Fruit fly (Drosophila melanogaster) whole organism, prepupa: ENCODE results near the gene Atat.

Experiments used
- CG10631 ChIP-seq: fragments of 200-800 bp; sonication (Bioruptor generic); optimal IDR thresholded peaks from 2 replicates; lab custom pipeline; 2016; ENCODE audit warnings: missing biosample characterization, missing genetic modification characterization
- CG10669 ChIP-seq: fragments of 200-800 bp; sonication (Bioruptor generic); optimal IDR thresholded peaks from 3 replicates; lab custom pipeline; 2018; ENCODE audit warnings: missing biosample characterization, mild to moderate bottlenecking, missing genetic modification characterization, moderate library complexity
- CG11294 ChIP-seq: fragments of 200-800 bp; sonication (Bioruptor generic); IDR thresholded peaks from 2 replicates; pipeline ENCODE4 v1.3.6; 2022; ENCODE audit warnings: missing biosample characterization, missing genetic modification characterization
- CG11762 ChIP-seq: fragments of 200-800 bp; sonication (Bioruptor generic); optimal IDR thresholded peaks from 3 replicates; lab custom pipeline; 2016; ENCODE audit warnings: missing biosample characterization, missing genetic modification characterization; ENCODE audit not compliant: insufficient read depth
- CG11902 ChIP-seq: fragments of 200-800 bp; sonication (Bioruptor generic); optimal IDR thresholded peaks from 3 replicates; lab custom pipeline; 2016; ENCODE audit warnings: missing biosample characterization, missing genetic modification characterization
- CG15336 ChIP-seq: fragments of 200-800 bp; sonication (Bioruptor generic); IDR thresholded peaks from 2 replicates; pipeline ENCODE4 v1.3.6; 2022; ENCODE audit warnings: missing biosample characterization, missing genetic modification characterization
- CG1621 ChIP-seq: fragments of 200-800 bp; sonication (Bioruptor generic); optimal IDR thresholded peaks from 3 replicates; lab custom pipeline; 2018; ENCODE audit warnings: missing biosample characterization, mild to moderate bottlenecking, missing genetic modification characterization
- CG16779 ChIP-seq: fragments of 200-800 bp; sonication (Bioruptor generic); optimal IDR thresholded peaks from 3 replicates; lab custom pipeline; 2017; ENCODE audit warnings: missing biosample characterization, mild to moderate bottlenecking, missing genetic modification characterization
- CG31627 ChIP-seq: fragments of 200-800 bp; sonication (Bioruptor generic); optimal IDR thresholded peaks from 3 replicates; lab custom pipeline; 2016; ENCODE audit warnings: missing biosample characterization, missing genetic modification characterization
- CG32006 ChIP-seq: fragments of 200-800 bp; sonication (Bioruptor generic); optimal IDR thresholded peaks from 3 replicates; lab custom pipeline; 2017; ENCODE audit warnings: missing biosample characterization, mild to moderate bottlenecking, missing genetic modification characterization
- CG34406 ChIP-seq: fragments of 200-800 bp; sonication (Bioruptor generic); optimal IDR thresholded peaks from 3 replicates; lab custom pipeline; 2016; ENCODE audit warnings: missing biosample characterization, missing genetic modification characterization
- CG3919 ChIP-seq: fragments of 200-800 bp; sonication (Bioruptor generic); optimal IDR thresholded peaks from 3 replicates; lab custom pipeline; 2016; ENCODE audit warnings: missing biosample characterization, missing genetic modification characterization
- CG4318 ChIP-seq: fragments of 200-800 bp; sonication (Bioruptor generic); optimal IDR thresholded peaks from 3 replicates; lab custom pipeline; 2017; ENCODE audit warnings: missing biosample characterization, mild to moderate bottlenecking, missing genetic modification characterization
- CG6276 ChIP-seq: fragments of 200-800 bp; sonication (Bioruptor generic); optimal IDR thresholded peaks from 2 replicates; lab custom pipeline; 2017; ENCODE audit warnings: missing biosample characterization, mild to moderate bottlenecking, missing genetic modification characterization
- CG6792 ChIP-seq: fragments of 200-800 bp; sonication (Bioruptor generic); optimal IDR thresholded peaks from 3 replicates; lab custom pipeline; 2016; ENCODE audit warnings: missing biosample characterization, missing genetic modification characterization
- CG6808 ChIP-seq: fragments of 200-800 bp; sonication (Bioruptor generic); optimal IDR thresholded peaks from 3 replicates; lab custom pipeline; 2017; ENCODE audit warnings: missing biosample characterization, missing genetic modification characterization, mild to moderate bottlenecking, moderate library complexity, missing genetic modification reagents
- CG6854 ChIP-seq: fragments of 200-800 bp; sonication (Bioruptor generic); optimal IDR thresholded peaks from 2 replicates; lab custom pipeline; 2017; ENCODE audit warnings: missing biosample characterization, mild to moderate bottlenecking, missing genetic modification characterization
- CG7368 ChIP-seq: fragments of 200-800 bp; sonication (Bioruptor generic); optimal IDR thresholded peaks from 3 replicates; lab custom pipeline; 2016; ENCODE audit warnings: missing biosample characterization, missing genetic modification characterization
- CG8319 ChIP-seq: fragments of 200-800 bp; sonication (Bioruptor generic); optimal IDR thresholded peaks from 3 replicates; lab custom pipeline; 2016; ENCODE audit warnings: missing biosample characterization, missing genetic modification characterization
- CG9139 ChIP-seq: fragments of 200-800 bp; sonication (Bioruptor generic); optimal IDR thresholded peaks from 3 replicates; lab custom pipeline; 2017; ENCODE audit warnings: missing biosample characterization, mild to moderate bottlenecking, missing genetic modification characterization
- Eip93F ChIP-seq: fragments of 200-800 bp; sonication (Bioruptor generic); optimal IDR thresholded peaks from 2 replicates; lab custom pipeline; 2016; ENCODE audit warnings: missing biosample characterization, mild to moderate bottlenecking, missing genetic modification characterization
- Ets21C ChIP-seq: fragments of 200-800 bp; sonication (Bioruptor generic); optimal IDR thresholded peaks from 3 replicates; lab custom pipeline; 2016; ENCODE audit warnings: missing biosample characterization, missing genetic modification characterization
- Gug ChIP-seq: fragments of 200-800 bp; sonication (Bioruptor generic); IDR thresholded peaks from 2 replicates; pipeline ENCODE4 v1.3.6; 2022; ENCODE audit warnings: missing biosample characterization, missing genetic modification characterization
- Hr38 ChIP-seq: sonication (Bioruptor generic); optimal IDR thresholded peaks from 2 replicates; lab custom pipeline; 2016; ENCODE audit warnings: missing biosample characterization, missing genetic modification characterization
- Hr39 ChIP-seq: fragments of 200-800 bp; sonication (Bioruptor generic); optimal IDR thresholded peaks from 2 replicates; lab custom pipeline; 2016; ENCODE audit warnings: missing biosample characterization, missing genetic modification characterization
- Hr4 ChIP-seq: fragments of 200-800 bp; sonication (Bioruptor generic); optimal IDR thresholded peaks from 3 replicates; lab custom pipeline; 2016; ENCODE audit warnings: missing biosample characterization, missing genetic modification characterization
- Lpt ChIP-seq: fragments of 200-800 bp; sonication (Bioruptor generic); optimal IDR thresholded peaks from 3 replicates; lab custom pipeline; 2016; ENCODE audit warnings: missing biosample characterization, missing genetic modification characterization
- Met ChIP-seq: fragments of 200-800 bp; sonication (Bioruptor generic); optimal IDR thresholded peaks from 3 replicates; lab custom pipeline; 2016; ENCODE audit warnings: missing biosample characterization, missing genetic modification characterization
- OdsH ChIP-seq: fragments of 200-800 bp; sonication (Bioruptor generic); optimal IDR thresholded peaks from 3 replicates; lab custom pipeline; 2016; ENCODE audit warnings: missing biosample characterization, missing genetic modification characterization
- Smox ChIP-seq: fragments of 200-800 bp; sonication (Bioruptor generic); optimal IDR thresholded peaks from 3 replicates; lab custom pipeline; 2016; ENCODE audit warnings: missing biosample characterization, missing genetic modification characterization
- Sox14 ChIP-seq: fragments of 200-800 bp; sonication (Bioruptor generic); optimal IDR thresholded peaks from 3 replicates; lab custom pipeline; 2016; ENCODE audit warnings: missing biosample characterization, missing genetic modification characterization
- Sox15 ChIP-seq: fragments of 200-800 bp; sonication (Bioruptor generic); optimal IDR thresholded peaks from 3 replicates; lab custom pipeline; 2016; ENCODE audit warnings: missing biosample characterization, missing genetic modification characterization
- achi ChIP-seq: fragments of 200-800 bp; sonication (Bioruptor generic); optimal IDR thresholded peaks from 3 replicates; lab custom pipeline; 2016; ENCODE audit warnings: missing biosample characterization, missing genetic modification characterization
- acj6 ChIP-seq: fragments of 200-800 bp; sonication (Bioruptor generic); optimal IDR thresholded peaks from 3 replicates; lab custom pipeline; 2016; ENCODE audit warnings: missing biosample characterization, missing genetic modification characterization
- cyc ChIP-seq: fragments of 200-800 bp; sonication (Bioruptor generic); optimal IDR thresholded peaks from 3 replicates; lab custom pipeline; 2016; ENCODE audit warnings: missing biosample characterization, missing genetic modification characterization
- dsx ChIP-seq: fragments of 200-800 bp; optimal IDR thresholded peaks from 3 replicates; lab custom pipeline; 2019; ENCODE audit warnings: missing biosample characterization, mild to moderate bottlenecking, missing genetic modification characterization, moderate library complexity; ENCODE audit not compliant: poor library complexity, severe bottlenecking
- eg ChIP-seq: fragments of 200-800 bp; sonication (Bioruptor generic); IDR thresholded peaks from 3 replicates; pipeline ENCODE4 v1.3.6; 2022; ENCODE audit warnings: missing biosample characterization, missing genetic modification characterization
- esn ChIP-seq: fragments of 200-800 bp; sonication (Bioruptor generic); optimal IDR thresholded peaks from 2 replicates; lab custom pipeline; 2016; ENCODE audit warnings: missing biosample characterization, mild to moderate bottlenecking, missing genetic modification characterization, moderate library complexity
- fd59A ChIP-seq: fragments of 200-800 bp; sonication (Bioruptor generic); optimal IDR thresholded peaks from 2 replicates; lab custom pipeline; 2017; ENCODE audit warnings: missing biosample characterization, mild to moderate bottlenecking, missing genetic modification characterization, missing genetic modification reagents
- fd85E ChIP-seq: fragments of 200-800 bp; sonication (Bioruptor generic); optimal IDR thresholded peaks from 3 replicates; lab custom pipeline; 2016; ENCODE audit warnings: missing biosample characterization, missing genetic modification characterization
- fkh ChIP-seq: fragments of 200-800 bp; sonication (Bioruptor generic); optimal IDR thresholded peaks from 3 replicates; lab custom pipeline; 2017; ENCODE audit warnings: missing biosample characterization, mild to moderate bottlenecking, missing genetic modification characterization, moderate library complexity
- net ChIP-seq: fragments of 200-800 bp; sonication (Bioruptor generic); optimal IDR thresholded peaks from 3 replicates; lab custom pipeline; 2016; ENCODE audit warnings: missing biosample characterization, missing genetic modification characterization
- pdm3 ChIP-seq: fragments of 200-800 bp; sonication (Bioruptor generic); optimal IDR thresholded peaks from 3 replicates; lab custom pipeline; 2016; ENCODE audit warnings: missing biosample characterization, missing genetic modification characterization
- salr ChIP-seq, 2 experiments: fragments of 200-800 bp; sonication (Bioruptor generic); optimal IDR thresholded peaks; 3 replicates each; lab custom pipeline; 2016 to 2018; ENCODE audit warnings: missing biosample characterization in 2 of 2, missing genetic modification characterization in 2 of 2, mild to moderate bottlenecking in 1 of 2
- spab ChIP-seq: fragments of 200-800 bp; sonication (Bioruptor generic); optimal IDR thresholded peaks from 2 replicates; lab custom pipeline; 2017; ENCODE audit warnings: missing biosample characterization, mild to moderate bottlenecking, missing genetic modification characterization, missing genetic modification reagents
- ss ChIP-seq, 2 experiments: fragments of 200-800 bp; sonication (Bioruptor generic); optimal IDR thresholded peaks; 2 replicates in 1 of 2; 3 replicates in 1 of 2; lab custom pipeline; 2017 to 2018; ENCODE audit warnings: mild to moderate bottlenecking in 2 of 2, missing biosample characterization in 2 of 2, missing genetic modification characterization in 2 of 2, moderate library complexity in 1 of 2
- svp ChIP-seq: fragments of 200-800 bp; sonication (Bioruptor generic); peaks from one replicate; lab custom pipeline; 2016; ENCODE audit warnings: missing biosample characterization, missing genetic modification characterization
- topi ChIP-seq: fragments of 200-800 bp; sonication (Bioruptor generic); optimal IDR thresholded peaks from 3 replicates; lab custom pipeline; 2016; ENCODE audit warnings: missing biosample characterization, missing genetic modification characterization

The Atat gene

DNA sequence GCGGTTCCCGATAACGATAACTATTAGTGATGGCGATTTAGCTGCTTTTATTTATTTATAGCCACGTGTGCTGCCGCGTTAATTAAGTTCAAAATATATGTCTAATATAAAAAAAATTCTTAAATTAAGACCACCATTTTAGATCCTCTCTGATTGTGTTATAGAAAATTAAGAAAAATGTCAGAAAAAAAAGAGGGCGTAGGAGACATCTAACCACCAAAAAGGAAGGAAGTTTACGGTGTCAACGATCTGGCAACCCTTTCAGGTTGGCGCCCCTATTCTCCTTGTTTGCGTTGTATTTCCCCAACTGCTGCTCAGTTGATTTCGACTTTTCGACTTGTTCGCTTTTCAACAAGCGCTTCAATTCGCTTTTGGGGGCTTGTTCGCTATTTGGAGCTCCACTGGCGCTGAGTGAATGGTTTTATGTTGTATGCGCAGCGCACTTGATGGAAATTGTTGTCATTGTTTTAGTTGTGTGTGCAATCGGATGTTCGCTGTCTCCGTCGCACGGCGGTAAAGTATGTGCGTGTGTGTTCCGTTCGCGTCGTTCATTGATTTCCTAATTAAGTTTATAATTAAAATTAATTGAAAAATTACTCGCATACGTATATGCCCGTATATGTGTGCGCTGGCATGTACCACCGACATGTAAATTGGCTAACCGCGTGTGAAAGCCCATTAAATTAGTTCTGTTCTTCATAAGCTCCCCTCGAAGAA lies 34.4 kb upstream of the Atat start, which contains the start of the genes CG3434 and CG44838 (continued):
- peak; percentile 86 for TF ChIP-seq Sox14 (GFP tag; lab: Kevin White, UChicago)
- peak; percentile 29 for TF ChIP-seq CG7368
- peak; percentile 79 for TF ChIP-seq CG6276 (GFP tag; lab: Kevin White, UChicago)
- TF ChIP-seq CG16779 (tag; lab: Kevin White, UChicago): peak; percentile 12
- peak; percentile 53 for TF ChIP-seq CG6854
- peak; percentile 72 for TF ChIP-seq Hr39 (GFP tag; lab: Kevin White, UChicago)
- peak; percentile 48 for TF ChIP-seq CG4318
- peak; percentile 52; the same call in 1 of the 2 replicates for TF ChIP-seq CG11294
- peak; percentile 14 to 36 for TF ChIP-seq salr (GFP tag; optimal IDR thresholded peaks at IDR 0.05; lab: Kevin White, UChicago)
- peak; percentile 46 for TF ChIP-seq Ets21C
- peak; percentile 21 for TF ChIP-seq CG11902 (GFP tag; lab: Kevin White, UChicago)
- TF ChIP-seq Met: peak; percentile 81
- TF ChIP-seq Sox15 (GFP tag; lab: Kevin White, UChicago): peak; percentile 65
- TF ChIP-seq CG31627 (GFP tag; lab: Kevin White, UChicago): peak; percentile 77
- TF ChIP-seq CG9139 (GFP tag; lab: Kevin White, UChicago): peak; percentile 2
- TF ChIP-seq CG34406 (GFP tag; lab: Kevin White, UChicago): peak; percentile 62
- TF ChIP-seq cyc: peak; percentile 69
- peak; percentile 28 for TF ChIP-seq CG10669 (GFP tag; lab: Kevin White, UChicago)
- TF ChIP-seq CG3919: peak; percentile 76
- TF ChIP-seq fd85E (GFP tag; lab: Kevin White, UChicago): peak; percentile 5
- peak; percentile 49 for TF ChIP-seq CG6792
- peak; percentile 9 for TF ChIP-seq spab
- TF ChIP-seq CG32006 (GFP tag; lab: Kevin White, UChicago): peak; percentile 70
- peak; percentile 80 for TF ChIP-seq pdm3 (GFP tag; lab: Kevin White, UChicago)
- TF ChIP-seq OdsH (GFP tag; lab: Kevin White, UChicago): peak; percentile 68
- TF ChIP-seq Eip93F: peak; percentile 69
- TF ChIP-seq CG8319 (GFP tag; lab: Kevin White, UChicago): peak; percentile 33
- peak; percentile 73 for TF ChIP-seq topi
- peak; percentile 47 for TF ChIP-seq dsx
- peak; percentile 75 for TF ChIP-seq eg
- TF ChIP-seq svp (GFP tag; lab: Kevin White, UChicago): peak; percentile 90
- TF ChIP-seq net (GFP tag; lab: Kevin White, UChicago): peak; percentile 68
- peak; percentile 93 for TF ChIP-seq fkh (GFP tag; lab: Kevin White, UChicago)
- TF ChIP-seq Smox (GFP tag; lab: Kevin White, UChicago): peak; percentile 78
- TF ChIP-seq CG1621: peak; percentile 37
- TF ChIP-seq acj6: peak; percentile 77
- TF ChIP-seq Hr38 (GFP tag; lab: Kevin White, UChicago): no peak
- peak; percentile 63 for TF ChIP-seq CG15336 (GFP tag; lab: Robert Waterston, UW)
- peak; percentile 20 for TF ChIP-seq CG11762 (GFP tag; lab: Kevin White, UChicago)
- TF ChIP-seq ss (GFP tag; optimal IDR thresholded peaks at IDR 0.05; lab: Kevin White, UChicago): peak; percentile 38 to 67

- peak; percentile 98 for TF ChIP-seq Lpt (GFP tag; lab: Kevin White, UChicago)
- peak; percentile 100 for TF ChIP-seq Hr4 (GFP tag; lab: Kevin White, UChicago)
- peak; percentile 99 for TF ChIP-seq cyc
- peak; percentile 99 for TF ChIP-seq CG10631 (GFP tag; lab: Kevin White, UChicago)
- TF ChIP-seq CG6854: peak; percentile 99
- TF ChIP-seq dsx: peak; percentile 97
- peak; percentile 100 for TF ChIP-seq svp (GFP tag; lab: Kevin White, UChicago)
- peak; percentile 100 for TF ChIP-seq CG32006 (GFP tag; lab: Kevin White, UChicago)
- TF ChIP-seq esn (GFP tag; lab: Kevin White, UChicago): peak; percentile 100
- peak; percentile 92 for TF ChIP-seq fkh (GFP tag; lab: Kevin White, UChicago)
- TF ChIP-seq CG6808 (GFP tag; lab: Kevin White, UChicago): peak; percentile 99
- peak; percentile 99 for TF ChIP-seq spab
- TF ChIP-seq achi (GFP tag; lab: Kevin White, UChicago): peak; percentile 99
- TF ChIP-seq salr (GFP tag; optimal IDR thresholded peaks at IDR 0.05; lab: Kevin White, UChicago): peak; percentile 99
- peak; percentile 96 for TF ChIP-seq fd85E (GFP tag; lab: Kevin White, UChicago)
- peak; percentile 96 for TF ChIP-seq Hr38 (GFP tag; lab: Kevin White, UChicago)
- TF ChIP-seq CG11294: peak; percentile 99
- TF ChIP-seq Gug (GFP tag; lab: Robert Waterston, UW): peak; percentile 100
- TF ChIP-seq fd59A (GFP tag; lab: Kevin White, UChicago): peak; percentile 99
- TF ChIP-seq eg: peak; percentile 100
- peak; percentile 99 for TF ChIP-seq CG11902 (GFP tag; lab: Kevin White, UChicago)
- TF ChIP-seq Ets21C: peak; percentile 99
These were observed 31.1 kb upstream of the Atat start, which contains the start of gene CG3437 for dm6 chr3L:9457619-9458092. CG3437 (minus strand) TSS chr3L:9457669.
